Fruit fly (Drosophila melanogaster): ENCODE measurements around the gene CG18302.

DNA sequence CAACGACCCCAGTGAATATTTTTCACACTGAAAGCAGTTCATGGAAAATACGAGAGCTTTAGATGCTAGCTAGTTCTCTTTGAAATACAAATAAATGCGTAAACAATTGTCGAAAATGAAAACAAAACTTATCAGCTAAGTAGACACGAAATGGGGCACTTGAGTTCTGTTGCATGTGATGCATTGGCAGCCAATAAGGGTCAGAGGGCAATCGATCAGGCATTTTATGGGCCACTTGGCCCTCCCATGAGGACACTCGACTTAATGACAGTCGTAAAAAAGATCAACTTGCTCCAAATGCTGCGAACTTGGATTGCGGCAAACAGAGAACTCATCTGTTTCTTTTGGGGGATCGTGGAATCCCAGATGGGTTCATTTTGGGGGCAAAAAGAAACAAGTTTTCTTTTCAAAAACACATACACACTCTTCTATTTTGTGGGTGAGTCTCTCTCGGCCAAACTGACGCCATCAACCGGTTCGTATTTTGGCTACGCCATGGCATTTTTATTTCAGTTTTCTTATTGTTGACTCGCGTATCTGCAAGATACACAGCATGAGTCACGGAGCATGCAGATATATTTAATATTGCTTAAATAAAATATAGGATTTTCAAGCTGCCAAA is 30.7 kb upstream of the CG18302 start:
- TF ChIP-seq psq (optimal IDR thresholded peaks at IDR 0.05) (no peak), h (optimal IDR thresholded peaks at IDR 0.05) (no peak), Myc (optimal IDR thresholded peaks at IDR 0.05) (no peak), Sin3A (optimal IDR thresholded peaks at IDR 0.05) (no peak)

Measured in Kc167 (cell line).